Fruit fly (Drosophila melanogaster) whole organism, larva: ENCODE results near the gene CG42296.

Experiments
- noc ChIP-seq: fragments of 200-800 bp; sonication (Bioruptor generic); optimal IDR thresholded peaks from 3 replicates; lab custom pipeline; 2019; ENCODE audit warnings: missing biosample characterization, mild to moderate bottlenecking, missing genetic modification characterization, moderate library complexity

CG42296 gene

DNA sequence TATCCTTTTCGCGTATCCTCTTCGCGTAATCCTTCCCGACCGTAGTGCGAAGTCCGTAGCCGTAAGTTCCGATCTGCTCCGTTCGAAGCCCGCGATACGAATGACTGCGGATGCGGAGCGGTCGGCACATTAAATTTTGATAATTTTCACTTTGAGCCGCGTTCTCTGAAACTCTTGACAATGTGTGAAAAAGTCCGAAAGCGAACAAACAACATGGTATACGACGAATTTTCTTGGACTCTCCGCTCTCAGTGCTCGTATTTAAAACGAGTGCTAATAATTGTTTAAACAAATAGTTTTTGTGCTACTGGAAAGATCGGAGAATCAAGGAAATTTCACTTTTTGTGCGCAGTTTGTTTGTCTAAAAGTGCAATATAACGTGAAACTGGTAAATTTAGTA lies at the start of gene CG42296:
Gene CG42296 (minus strand): TSS at position 101 of the 400 bp plus-strand sequence.
- TF ChIP-seq noc = no peak

DNA sequence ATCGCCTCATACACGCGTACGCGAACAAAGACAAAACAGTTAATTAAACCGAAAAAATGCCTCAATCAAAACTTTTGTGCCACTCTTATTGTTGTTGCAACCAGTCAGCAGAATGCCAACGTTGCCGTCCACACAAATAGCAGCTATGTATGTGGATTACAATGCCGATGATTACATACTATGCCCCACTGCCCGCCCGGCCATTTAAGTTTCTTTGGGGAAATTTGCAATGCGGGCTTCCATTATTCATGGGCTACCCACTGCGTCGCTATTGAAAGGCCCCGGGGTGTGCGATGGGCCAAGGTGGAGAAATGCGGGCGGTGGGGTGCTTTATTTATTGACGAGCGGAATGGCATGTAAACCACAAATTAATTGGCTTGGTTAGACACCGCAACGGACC lies 48.5 kb upstream of the CG42296 start:
- no peak for TF ChIP-seq noc

DNA sequence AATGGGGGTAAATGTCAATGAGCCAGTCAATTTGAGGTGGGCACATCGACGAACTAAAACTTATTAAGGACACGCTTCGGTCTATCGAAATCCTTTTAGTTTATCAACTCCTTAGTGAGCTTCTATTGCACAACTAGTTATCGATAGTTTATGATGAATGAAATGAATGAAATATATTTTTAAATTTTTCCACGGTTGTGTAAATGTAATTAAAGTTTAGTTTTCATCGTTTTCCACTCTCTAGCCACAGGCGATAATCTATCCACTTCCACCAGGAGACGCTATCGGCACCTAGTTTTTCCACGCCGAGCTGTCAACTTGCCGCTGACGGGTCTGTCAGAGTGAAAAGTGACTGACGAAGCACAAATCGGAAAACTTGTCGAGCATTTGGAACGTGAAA lies 43.8 kb upstream of the CG42296 start, which contains the start of gene CG12674:
Gene CG12674 (plus strand): TSS at position 301 of the 400 bp plus-strand sequence.
- no peak for TF ChIP-seq noc

DNA sequence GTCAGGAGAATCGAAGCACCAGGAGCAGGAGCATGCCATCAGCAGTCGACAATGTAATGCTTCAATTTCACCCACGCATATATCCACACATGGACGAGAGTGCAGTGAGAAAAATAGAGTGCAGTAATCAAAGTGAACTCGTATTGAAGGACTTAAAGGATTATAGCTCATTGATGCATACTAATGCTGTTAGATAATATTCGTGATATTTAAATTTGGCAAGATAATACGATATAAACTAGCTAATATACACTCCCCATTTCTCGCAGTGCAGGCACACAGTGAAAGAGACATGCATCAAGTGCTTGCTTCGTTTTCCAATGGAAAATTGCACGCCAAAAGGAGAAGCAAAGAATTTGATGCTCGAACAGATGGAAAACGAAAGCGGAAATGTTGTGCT lies 37.1 kb upstream of the CG42296 start:
- no peak for TF ChIP-seq noc

DNA sequence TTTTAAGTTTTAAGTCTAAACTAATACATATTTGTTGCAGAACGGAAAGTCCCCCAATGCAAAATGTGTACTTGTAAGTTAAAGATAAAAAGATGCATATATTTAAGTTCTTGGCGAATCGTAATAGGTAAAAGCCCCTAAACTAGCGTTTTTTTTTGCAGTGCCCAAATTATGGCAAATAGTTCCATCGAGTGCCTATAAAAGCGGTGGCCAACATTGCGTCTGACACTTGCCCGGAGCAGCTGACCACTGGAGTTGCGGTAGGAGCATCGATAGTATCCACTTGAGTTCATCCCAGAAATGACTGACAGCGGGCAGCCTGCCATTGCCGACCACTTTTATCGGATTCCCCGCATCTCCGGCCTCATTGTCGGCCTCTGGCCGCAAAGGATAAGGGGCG lies 18.4 kb upstream of the CG42296 start, which contains the start of gene Or22c:
Gene Or22c (plus strand): TSS at position 301 of the 400 bp plus-strand sequence.
- TF ChIP-seq noc = no peak

DNA sequence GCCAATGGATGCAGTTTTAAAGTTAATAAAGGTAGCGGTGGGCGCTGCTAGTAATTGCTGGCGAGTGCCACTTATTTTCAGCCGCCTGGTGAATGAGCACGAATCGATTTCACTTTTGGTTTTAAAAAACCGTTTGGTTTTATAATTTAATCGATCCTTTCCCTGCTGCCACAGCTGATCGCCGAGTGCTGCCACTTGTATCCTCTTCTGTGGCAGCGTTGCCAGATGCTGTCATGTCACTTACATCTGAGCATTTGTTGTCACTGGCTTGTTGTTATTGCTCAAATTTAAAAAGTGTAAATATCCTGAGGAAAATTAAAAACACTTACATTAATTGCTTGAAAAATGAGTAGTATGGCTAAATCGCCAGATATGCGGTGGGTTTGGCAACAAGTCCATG lies 9.4 kb upstream of the CG42296 start, which contains the start of gene Kebab:
Gene Kebab (plus strand): TSS at position 230 of the 400 bp plus-strand sequence.
- no peak for TF ChIP-seq noc

DNA sequence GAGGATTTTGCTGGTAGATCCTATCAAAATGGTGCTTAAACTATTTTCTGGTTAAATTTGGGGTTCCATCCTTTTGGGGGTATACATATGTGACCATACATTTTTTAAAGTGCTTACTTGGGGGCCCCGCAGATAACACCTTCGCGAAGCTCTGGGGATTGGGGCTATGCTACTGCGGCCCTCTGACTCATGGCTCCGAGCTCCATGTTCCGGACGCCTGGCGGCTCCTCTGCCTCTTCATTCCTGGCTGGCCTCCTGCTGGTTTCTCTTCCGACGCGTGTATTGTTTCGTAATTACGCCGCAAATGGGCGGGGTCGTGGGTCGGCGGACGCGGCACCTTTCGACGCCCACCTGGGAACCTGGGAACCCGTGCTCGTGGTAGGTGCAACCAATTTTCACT lies 9.0 kb upstream of the CG42296 start:
- TF ChIP-seq noc = no peak

DNA sequence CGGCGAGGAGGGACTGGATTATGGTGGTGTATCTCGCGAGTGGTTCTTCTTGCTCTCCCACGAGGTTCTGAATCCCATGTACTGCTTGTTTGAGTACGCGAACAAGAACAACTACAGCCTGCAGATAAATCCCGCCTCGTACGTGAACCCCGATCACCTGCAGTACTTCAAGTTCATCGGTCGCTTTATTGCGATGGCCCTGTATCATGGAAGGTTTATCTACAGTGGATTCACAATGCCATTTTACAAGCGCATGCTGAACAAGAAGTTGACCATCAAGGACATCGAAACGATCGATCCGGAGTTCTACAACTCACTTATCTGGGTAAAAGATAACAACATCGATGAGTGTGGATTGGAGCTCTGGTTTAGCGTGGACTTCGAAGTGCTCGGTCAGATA lies 6.2 kb upstream of the CG42296 start:
- TF ChIP-seq noc = no peak

DNA sequence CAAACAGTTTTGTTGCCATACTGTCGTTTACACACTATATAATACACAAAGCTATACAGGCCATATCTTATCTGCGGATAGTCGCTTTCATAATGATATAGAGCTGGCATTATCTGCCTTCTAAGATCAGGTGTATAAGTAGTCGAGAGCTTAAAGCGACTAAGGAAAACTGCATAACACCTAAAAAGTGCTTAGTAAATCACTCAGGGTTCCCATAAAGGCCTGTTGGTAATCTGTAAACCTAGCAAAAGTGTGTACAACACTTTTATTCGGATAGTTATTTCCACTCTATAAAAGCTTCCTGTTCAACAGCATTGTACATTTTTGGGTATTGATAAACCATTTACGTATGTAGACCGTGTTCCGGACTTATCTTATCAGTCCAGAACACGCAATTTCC lies 3.6 kb upstream of the CG42296 start:
- TF ChIP-seq noc = no peak

DNA sequence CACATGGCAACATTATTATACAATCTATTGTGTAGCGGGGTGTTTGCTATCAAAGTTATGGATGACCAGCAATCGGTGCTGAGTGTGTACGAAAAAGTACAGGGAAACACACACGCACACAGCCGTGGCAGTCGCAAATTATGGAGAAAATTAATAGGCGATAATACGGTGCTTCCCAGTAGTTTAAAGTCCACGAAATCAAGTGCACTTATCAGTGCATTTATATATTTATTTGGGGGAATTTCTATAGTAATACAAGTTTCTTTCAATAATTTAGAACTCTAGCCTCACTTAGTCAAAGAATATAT lies 3.1 kb upstream of the CG42296 start:
- no peak for TF ChIP-seq noc

DNA sequence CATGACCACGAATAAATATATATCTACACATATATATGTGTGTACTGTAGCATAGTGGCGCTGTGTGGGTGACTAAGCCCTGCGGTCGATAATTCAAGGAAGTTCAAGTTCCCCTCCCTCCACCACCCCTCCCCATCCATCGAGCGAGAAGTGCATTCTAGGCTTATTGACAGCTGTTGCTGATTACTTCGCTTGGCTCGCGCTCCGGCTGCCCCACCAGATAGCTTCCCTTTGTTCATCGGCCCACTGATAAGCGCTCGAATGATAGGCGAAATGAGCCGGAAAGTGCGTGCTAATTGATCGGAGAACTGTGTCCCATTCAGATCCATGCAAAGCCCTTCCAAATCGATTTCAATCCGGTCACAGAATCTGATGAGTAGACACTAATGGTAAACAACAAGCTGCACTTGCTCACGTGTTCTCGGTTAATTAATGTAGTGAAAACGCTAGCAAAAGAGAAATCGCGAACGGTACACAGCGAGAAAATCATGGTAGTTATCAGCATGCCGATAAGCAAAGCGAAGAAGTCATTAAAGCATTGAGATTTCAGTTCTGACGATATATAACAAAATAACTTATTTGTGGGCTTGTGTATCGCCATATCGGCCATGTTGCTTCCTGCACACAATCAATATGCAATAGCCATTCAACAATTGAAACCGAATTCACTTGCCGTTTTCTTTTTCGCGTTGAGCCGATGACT lies 2.6 kb upstream of the CG42296 start:
- no peak for TF ChIP-seq noc

DNA sequence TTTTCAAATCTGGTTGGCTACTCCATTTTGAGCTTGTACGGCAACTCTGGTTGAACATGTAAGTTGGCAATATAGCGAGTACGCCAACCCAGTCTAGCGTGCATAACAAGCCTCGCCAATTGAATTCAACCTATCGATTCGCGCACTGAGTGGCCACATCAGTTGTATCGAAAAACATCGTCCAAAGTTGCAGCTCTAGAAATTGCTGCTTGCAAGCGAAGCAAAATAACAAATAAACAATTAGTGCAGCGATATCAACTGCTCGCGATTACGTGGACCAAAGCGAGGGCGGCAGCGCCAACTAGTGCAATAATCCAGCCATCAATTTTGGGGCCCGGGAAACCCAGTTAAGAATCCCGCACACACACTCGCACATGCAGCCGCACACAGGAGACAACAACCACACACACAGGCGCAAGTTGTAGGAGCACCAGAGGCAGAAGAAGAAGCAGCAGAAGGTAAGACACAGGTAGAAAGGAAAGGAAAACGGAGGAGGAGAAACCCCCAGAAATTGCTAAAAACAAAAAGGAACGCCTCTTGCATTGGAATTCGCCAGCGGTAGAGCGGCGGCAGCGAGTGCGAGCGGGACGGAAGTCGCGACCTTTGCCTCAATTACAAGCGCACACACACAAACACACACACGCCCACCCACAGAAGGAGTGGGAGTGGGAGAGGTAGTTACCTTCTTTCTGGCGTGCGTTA lies 1.9 kb upstream of the CG42296 start:
- TF ChIP-seq noc = no peak

DNA sequence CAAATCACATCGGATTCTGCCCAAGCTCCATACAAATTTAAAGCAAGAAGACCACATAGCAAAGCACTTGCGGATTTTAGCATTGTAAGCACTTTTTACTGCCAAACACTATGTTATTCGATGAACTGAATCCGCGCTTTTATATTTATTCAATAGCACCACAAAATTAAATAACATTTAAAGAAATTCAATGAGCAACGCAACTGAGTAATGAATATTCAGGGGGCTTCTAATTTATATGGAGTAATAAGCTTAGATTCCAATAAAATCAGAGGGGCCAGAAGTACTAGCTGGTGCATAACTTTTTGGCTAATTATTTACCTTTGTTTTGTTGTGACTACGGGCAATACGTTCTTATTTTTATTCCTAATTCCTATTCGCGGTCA lies 1.3 kb upstream of the CG42296 start, which contains the start of gene lectin-22C:
Gene lectin-22C (minus strand): TSS at position 101 of the 386 bp plus-strand sequence.
- TF ChIP-seq noc = no peak

DNA sequence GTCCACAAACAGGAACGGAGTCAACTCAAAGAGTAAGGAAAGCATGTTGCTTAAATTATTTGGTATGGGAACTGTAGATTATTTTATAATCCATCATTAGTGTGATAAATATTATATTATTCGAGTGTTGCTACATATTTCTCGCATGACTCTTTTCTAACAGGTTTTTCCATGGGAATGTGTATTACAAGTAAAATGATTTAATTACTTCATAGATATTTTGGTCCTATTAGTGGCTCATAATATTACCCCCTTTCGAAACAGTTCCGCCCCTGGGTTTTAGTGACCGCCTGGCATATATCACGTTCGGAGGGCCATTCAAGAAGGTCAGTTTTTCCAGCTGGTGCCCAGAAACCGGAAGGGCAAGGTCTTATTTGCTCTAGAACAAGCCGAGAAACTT lies 3.8 kb downstream of the CG42296 start:
- no peak for TF ChIP-seq noc

DNA sequence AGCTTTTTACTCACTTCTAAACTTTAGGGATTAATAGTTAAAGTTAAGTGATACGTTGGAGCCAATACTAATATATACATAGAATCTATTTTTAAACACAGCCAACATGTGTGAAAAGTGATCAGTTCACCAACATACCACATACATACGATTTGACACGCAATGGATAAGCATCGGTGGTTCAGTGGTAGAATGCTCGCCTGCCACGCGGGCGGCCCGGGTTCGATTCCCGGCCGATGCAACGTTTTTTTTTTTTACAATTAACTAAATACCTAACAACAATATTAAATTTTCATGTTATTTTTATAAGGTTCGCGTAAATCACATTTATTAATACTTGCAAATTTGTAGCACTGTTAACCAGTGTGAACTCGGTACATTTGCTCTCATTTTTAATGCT lies 4.3 kb downstream of the CG42296 start:
- TF ChIP-seq noc = no peak

DNA sequence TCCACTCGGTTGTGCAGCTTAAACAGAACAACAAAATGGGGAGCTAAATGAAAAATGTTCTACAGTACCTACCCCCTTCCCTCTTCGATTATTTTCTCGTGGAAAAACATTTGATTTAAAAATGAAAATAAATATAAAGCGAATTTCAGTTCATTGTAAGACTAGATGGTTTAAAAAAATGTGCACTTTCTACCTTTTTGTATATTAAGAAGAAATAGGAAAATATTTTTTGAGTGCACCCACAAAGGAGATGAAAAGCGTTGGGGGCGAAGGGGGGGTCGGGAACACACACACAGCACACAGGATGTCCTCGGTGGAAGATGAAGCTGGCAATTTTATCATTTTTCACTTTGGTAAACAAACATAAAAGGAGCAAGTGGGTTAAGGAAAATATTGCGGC lies 13.0 kb downstream of the CG42296 start:
- no peak for TF ChIP-seq noc

DNA sequence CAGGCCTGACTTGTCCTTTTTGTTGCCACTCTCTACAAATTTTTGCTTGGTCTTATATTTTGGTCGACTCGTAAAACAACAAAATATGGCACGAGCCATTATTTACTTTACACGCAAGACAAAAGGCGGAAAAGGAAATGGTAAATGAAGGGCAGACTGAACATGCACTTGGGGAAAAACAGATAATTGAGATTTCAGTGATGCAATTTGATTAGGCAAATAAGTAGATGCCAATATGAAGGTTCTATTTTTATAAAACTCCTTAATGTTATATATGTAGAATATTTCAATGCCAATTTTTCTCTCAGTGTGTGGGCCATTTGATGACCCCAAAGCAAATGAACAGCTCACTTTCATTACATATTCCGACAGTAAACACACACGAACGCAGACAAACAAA lies 20.6 kb downstream of the CG42296 start:
- TF ChIP-seq noc = no peak

DNA sequence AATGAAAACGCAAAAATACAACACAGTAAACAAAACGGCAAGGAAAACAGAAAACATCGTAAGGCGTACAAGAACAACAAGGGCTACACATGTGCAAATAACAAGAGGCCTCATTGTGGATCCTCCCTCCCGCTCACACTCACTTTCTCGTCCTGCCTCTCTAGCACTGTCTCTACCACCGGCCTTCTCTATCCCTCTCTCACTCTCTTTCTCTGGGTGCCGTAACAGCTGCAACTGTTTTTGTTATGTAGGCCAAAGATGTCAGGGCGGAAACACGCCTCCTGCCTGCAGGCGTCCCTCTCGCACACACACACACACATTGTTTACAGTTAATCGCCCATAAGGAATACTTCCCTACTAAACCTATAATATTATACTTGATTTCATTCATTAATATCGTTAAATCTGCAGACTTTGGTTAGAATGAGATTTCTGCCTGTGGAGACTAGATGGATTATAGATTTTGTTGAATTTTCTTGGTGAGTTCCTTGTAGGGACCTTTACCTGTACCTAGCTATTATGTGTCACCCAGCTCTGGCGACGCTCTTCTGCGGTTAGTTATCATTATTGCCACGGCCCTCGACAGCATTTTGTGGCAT lies 21.9 kb downstream of the CG42296 start:
- no peak for TF ChIP-seq noc
